Fruit fly (Drosophila melanogaster) whole organism, embryonic: ENCODE measurements around the gene CG31161.

Experiments used
- Adf1 ChIP-seq: fragments of 200-800 bp; sonication (Bioruptor generic); IDR thresholded peaks from 2 replicates; pipeline ENCODE4 v1.3.6; 2022; ENCODE audit warnings: missing biosample characterization, missing genetic modification characterization
- Atf3 ChIP-seq: fragments of 200-800 bp; sonication (Bioruptor generic); optimal IDR thresholded peaks from 3 replicates; lab custom pipeline; 2016; ENCODE audit warnings: missing biosample characterization, missing genetic modification characterization
- Bgb ChIP-seq: fragments of 200-800 bp; sonication (Bioruptor generic); IDR thresholded peaks from 2 replicates; pipeline ENCODE4 v1.3.6; 2022; ENCODE audit warnings: missing biosample characterization, missing genetic modification characterization; ENCODE audit not compliant: partially characterized antibody
- CG12104 ChIP-seq: fragments of 200-800 bp; sonication (Bioruptor generic); optimal IDR thresholded peaks from 3 replicates; lab custom pipeline; 2016; ENCODE audit warnings: missing biosample characterization, missing genetic modification characterization
- CG14860 ChIP-seq: fragments of 200-800 bp; sonication (Bioruptor generic); IDR thresholded peaks from 3 replicates; pipeline ENCODE4 v1.3.6; 2022; ENCODE audit warnings: missing biosample characterization, missing genetic modification characterization; ENCODE audit not compliant: partially characterized antibody
- CG1602 ChIP-seq: fragments of 200-800 bp; sonication (Bioruptor generic); optimal IDR thresholded peaks from 3 replicates; lab custom pipeline; 2016; ENCODE audit warnings: missing biosample characterization, missing genetic modification characterization
- CG16813 ChIP-seq: fragments of 200-800 bp; sonication (Bioruptor generic); IDR thresholded peaks from 3 replicates; pipeline ENCODE4 v1.3.6; 2022; ENCODE audit warnings: missing biosample characterization, missing genetic modification characterization; ENCODE audit not compliant: partially characterized antibody
- CG16815 ChIP-seq: fragments of 200-800 bp; sonication (Bioruptor generic); optimal IDR thresholded peaks from 3 replicates; lab custom pipeline; 2017; ENCODE audit warnings: missing biosample characterization, mild to moderate bottlenecking, missing genetic modification characterization
- CG2120 ChIP-seq: fragments of 200-800 bp; sonication (Bioruptor generic); optimal IDR thresholded peaks from 3 replicates; lab custom pipeline; 2016; ENCODE audit warnings: missing biosample characterization, missing genetic modification characterization
- CG32532 ChIP-seq: fragments of 200-800 bp; sonication (Bioruptor generic); IDR thresholded peaks from 2 replicates; pipeline ENCODE4 v1.3.6; 2022; ENCODE audit warnings: missing biosample characterization, missing genetic modification characterization
- CG6765 ChIP-seq: fragments of 200-800 bp; sonication (Bioruptor generic); optimal IDR thresholded peaks from 3 replicates; lab custom pipeline; 2017; ENCODE audit warnings: missing biosample characterization, mild to moderate bottlenecking, missing genetic modification characterization
- CG8290 ChIP-seq, 3 experiments: fragments of 200-800 bp; sonication (Bioruptor generic); optimal IDR thresholded peaks; 2 replicates each; lab custom pipeline; 2016 to 2019; ENCODE audit warnings: missing biosample characterization in 3 of 3, missing genetic modification characterization in 3 of 3, mild to moderate bottlenecking in 2 of 3, moderate library complexity in 1 of 3
- CG8359 ChIP-seq: fragments of 200-800 bp; sonication (Bioruptor generic); optimal IDR thresholded peaks from 2 replicates; lab custom pipeline; 2017; ENCODE audit warnings: missing biosample characterization, mild to moderate bottlenecking, missing genetic modification characterization, borderline replicate concordance
- CG8924 ChIP-seq: fragments of 200-800 bp; optimal IDR thresholded peaks from 3 replicates; lab custom pipeline; 2019; ENCODE audit warnings: missing biosample characterization, mild to moderate bottlenecking, missing genetic modification characterization, moderate library complexity
- CG9932 ChIP-seq: fragments of 200-800 bp; sonication (Bioruptor generic); IDR thresholded peaks from 2 replicates; pipeline ENCODE4 v1.3.6; 2022; ENCODE audit warnings: missing biosample characterization, missing genetic modification characterization
- CrebB ChIP-seq: fragments of 200-800 bp; sonication (Bioruptor generic); optimal IDR thresholded peaks from 3 replicates; lab custom pipeline; 2018; ENCODE audit warnings: missing biosample characterization, mild to moderate bottlenecking, missing genetic modification characterization
- Dll ChIP-seq: fragments of 200-800 bp; sonication (Bioruptor generic); IDR thresholded peaks from 4 replicates; pipeline ENCODE4 v1.3.6; 2022; ENCODE audit warnings: missing biosample characterization, missing genetic modification characterization; ENCODE audit not compliant: partially characterized antibody
- Dref ChIP-seq: fragments of 200-800 bp; sonication (Bioruptor generic); IDR thresholded peaks from 2 replicates; pipeline ENCODE4 v1.3.6; 2022; ENCODE audit warnings: missing biosample characterization, missing genetic modification characterization
- Eip74EF ChIP-seq, 2 experiments: fragments of 200-800 bp in 1 of 2; fragments of >200 bp in 1 of 2; sonication (Bioruptor generic) in 1 of 2; optimal IDR thresholded peaks; 2 replicates each; lab custom pipeline; 2017 to 2019; ENCODE audit warnings: missing biosample characterization in 2 of 2, missing genetic modification characterization in 2 of 2, mild to moderate bottlenecking in 1 of 2, moderate library complexity in 1 of 2
- Gug ChIP-seq: fragments of 200-800 bp; sonication (Bioruptor generic); IDR thresholded peaks from 4 replicates; pipeline ENCODE4 v1.3.6; 2022; ENCODE audit warnings: missing biosample characterization, missing genetic modification characterization
- HHEX ChIP-seq: fragments of 200-800 bp; sonication (Bioruptor generic); optimal IDR thresholded peaks from 3 replicates; lab custom pipeline; 2017; ENCODE audit warnings: missing biosample characterization, mild to moderate bottlenecking, missing genetic modification characterization, missing genetic modification reagents
- HLH54F ChIP-seq: fragments of 200-800 bp; sonication (Bioruptor generic); optimal IDR thresholded peaks from 3 replicates; lab custom pipeline; 2016; ENCODE audit warnings: missing biosample characterization, missing genetic modification characterization
- Med ChIP-seq: fragments of 200-800 bp; sonication (Bioruptor generic); peaks from one replicate; lab custom pipeline; 2016; ENCODE audit warnings: missing biosample characterization, missing genetic modification characterization, mild to moderate bottlenecking, inconsistent platforms, moderate library complexity
- Meics ChIP-seq: fragments of 200-800 bp; sonication (Bioruptor generic); optimal IDR thresholded peaks from 2 replicates; lab custom pipeline; 2017; ENCODE audit warnings: missing biosample characterization, mild to moderate bottlenecking, missing genetic modification characterization
- Rfx ChIP-seq: fragments of 200-800 bp; sonication (Bioruptor generic); IDR thresholded peaks from 2 replicates; pipeline ENCODE4 v1.3.6; 2022; ENCODE audit warnings: missing biosample characterization, missing genetic modification characterization
- Trl ChIP-seq, 3 experiments: fragments of >200 bp in 2 of 3; fragments of 200-800 bp in 1 of 3; sonication (Bioruptor generic) in 1 of 3; optimal IDR thresholded peaks; 2 replicates in 1 of 3; 3 replicates in 2 of 3; lab custom pipeline; 2016 to 2017; ENCODE audit warnings: missing biosample characterization in 1 of 3, missing genetic modification characterization in 1 of 3
- amos ChIP-seq: fragments of 200-800 bp; sonication (Bioruptor generic); IDR thresholded peaks from 2 replicates; pipeline ENCODE4 v1.3.6; 2022; ENCODE audit warnings: missing biosample characterization, missing genetic modification characterization; ENCODE audit not compliant: partially characterized antibody
- aop ChIP-seq: fragments of 200-800 bp; sonication (Bioruptor generic); IDR thresholded peaks from 2 replicates; pipeline ENCODE4 v1.3.6; 2022; ENCODE audit warnings: missing biosample characterization, missing genetic modification characterization
- ci ChIP-seq: fragments of 200-800 bp; sonication (Bioruptor generic); IDR thresholded peaks from 3 replicates; pipeline ENCODE4 v1.3.6; 2022; ENCODE audit warnings: missing biosample characterization, missing genetic modification characterization
- dmrt99B ChIP-seq: fragments of 200-800 bp; sonication (Bioruptor generic); optimal IDR thresholded peaks from 2 replicates; lab custom pipeline; 2018; ENCODE audit warnings: missing biosample characterization, mild to moderate bottlenecking, missing genetic modification characterization, moderate library complexity
- en ChIP-seq: fragments of 200-800 bp; sonication (Bioruptor generic); optimal IDR thresholded peaks from 2 replicates; lab custom pipeline; 2016; ENCODE audit warnings: missing biosample characterization, missing genetic modification characterization
- grn ChIP-seq: fragments of 200-800 bp; sonication (Bioruptor generic); optimal IDR thresholded peaks from 3 replicates; lab custom pipeline; 2017; ENCODE audit warnings: missing biosample characterization, missing genetic modification characterization
- gt ChIP-seq: fragments of 200-800 bp; sonication (Bioruptor generic); IDR thresholded peaks from 2 replicates; pipeline ENCODE4 v1.3.6; 2022; ENCODE audit warnings: missing biosample characterization, missing genetic modification characterization
- lbe ChIP-seq: fragments of 200-800 bp; sonication (Bioruptor generic); optimal IDR thresholded peaks from 2 replicates; lab custom pipeline; 2016; ENCODE audit warnings: missing biosample characterization, mild to moderate bottlenecking, missing genetic modification characterization
- odd ChIP-seq: fragments of 200-800 bp; sonication (Bioruptor generic); optimal IDR thresholded peaks from 2 replicates; lab custom pipeline; 2017; ENCODE audit warnings: missing biosample characterization, mild to moderate bottlenecking, missing genetic modification characterization
- rib ChIP-seq: fragments of 200-800 bp; sonication (Bioruptor generic); IDR thresholded peaks from 2 replicates; pipeline ENCODE4 v1.3.6; 2022; ENCODE audit warnings: missing biosample characterization, missing genetic modification characterization
- row ChIP-seq: fragments of 200-800 bp; sonication (Bioruptor generic); IDR thresholded peaks from 3 replicates; pipeline ENCODE4 v1.3.6; 2022; ENCODE audit warnings: missing biosample characterization, missing genetic modification characterization
- sd ChIP-seq: fragments of 200-800 bp; sonication (Bioruptor generic); optimal IDR thresholded peaks from 3 replicates; lab custom pipeline; 2018; ENCODE audit warnings: missing biosample characterization, mild to moderate bottlenecking, missing genetic modification characterization, moderate library complexity
- seq ChIP-seq: fragments of 200-800 bp; sonication (Bioruptor generic); IDR thresholded peaks from 2 replicates; pipeline ENCODE4 v1.3.6; 2022; ENCODE audit warnings: missing biosample characterization, missing genetic modification characterization
- shn ChIP-seq: fragments of 200-800 bp; sonication (Bioruptor generic); optimal IDR thresholded peaks from 3 replicates; lab custom pipeline; 2016; ENCODE audit warnings: missing biosample characterization, missing genetic modification characterization
- slbo ChIP-seq: fragments of 200-800 bp; sonication (Bioruptor generic); IDR thresholded peaks from 2 replicates; pipeline ENCODE4 v1.3.6; 2022; ENCODE audit warnings: missing biosample characterization, missing genetic modification characterization
- sug ChIP-seq: fragments of 200-800 bp; optimal IDR thresholded peaks from 2 replicates; lab custom pipeline; 2019; ENCODE audit warnings: missing biosample characterization, mild to moderate bottlenecking, missing genetic modification characterization, moderate library complexity
- trh ChIP-seq: fragments of 200-800 bp; sonication (Bioruptor generic); optimal IDR thresholded peaks from 2 replicates; lab custom pipeline; 2016; ENCODE audit warnings: missing biosample characterization, missing genetic modification characterization
- tup ChIP-seq: fragments of 200-800 bp; sonication (Bioruptor generic); optimal IDR thresholded peaks from 2 replicates; lab custom pipeline; 2016; ENCODE audit warnings: missing biosample characterization, mild to moderate bottlenecking, missing genetic modification characterization, moderate library complexity
- vnd ChIP-seq: fragments of 200-800 bp; sonication (Bioruptor generic); IDR thresholded peaks from 3 replicates; pipeline ENCODE4 v1.3.6; 2022; ENCODE audit warnings: missing biosample characterization, missing genetic modification characterization; ENCODE audit not compliant: partially characterized antibody
- zen ChIP-seq: fragments of 200-800 bp; sonication (Bioruptor generic); optimal IDR thresholded peaks from 3 replicates; lab custom pipeline; 2018; ENCODE audit warnings: missing biosample characterization, mild to moderate bottlenecking, missing genetic modification characterization, moderate library complexity

CG31161 gene

dm6 chr3R:22635684-22636566 is 19.6 kb downstream of the CG31161 start (continued):
- TF ChIP-seq CG6765 (GFP tag; lab: Kevin White, UChicago) (peak; percentile 45), CG16813 (GFP tag; lab: Robert Waterston, UW) (no peak), Gug (GFP tag; lab: Robert Waterston, UW) (no peak), Adf1 (GFP tag; lab: Robert Waterston, UW) (peak; percentile 26; the same call in 1 of the 2 replicates), Eip74EF (GFP tag; optimal IDR thresholded peaks at IDR 0.05; lab: Kevin White, UChicago) (peak in 1 of 2 experiments; percentile 10), aop (no peak), CG8359 (GFP tag; lab: Kevin White, UChicago) (peak; percentile 22), grn (peak; percentile 0), CrebB (tag; lab: Kevin White, UChicago) (no peak), CG8924 (tag; lab: Kevin White, UChicago) (no peak), sug (peak; percentile 80), sd (tag; lab: Kevin White, UChicago) (peak; percentile 94)

- TF ChIP-seq HHEX (no peak), CG9932 (GFP tag; lab: Robert Waterston, UW) (peak; percentile 26; the same call in 1 of the 2 replicates), Bgb (peak; percentile 15; the same call in 1 of the 2 replicates), CG12104 (GFP tag; lab: Kevin White, UChicago) (no peak), amos (GFP tag; lab: Robert Waterston, UW) (no peak; the same call in 1 of the 2 replicates), CG2120 (GFP tag; lab: Kevin White, UChicago) (peak; percentile 37), Trl (optimal IDR thresholded peaks at IDR 0.05; lab: Kevin White, UChicago) (peak; percentile 24 to 56), Trl (GFP tag; optimal IDR thresholded peaks at IDR 0.05; lab: Kevin White, UChicago) (no peak), Rfx (0 out of 2 replicates have a peak, but pooled peaks have one; percentile 14), odd (GFP tag; lab: Kevin White, UChicago) (no peak), CG14860 (GFP tag; lab: Robert Waterston, UW) (no peak), row (peak; percentile 68), Med (GFP tag; lab: Kevin White, UChicago) (peak; percentile 47), shn (GFP tag; lab: Kevin White, UChicago) (no peak), HLH54F (GFP tag; lab: Kevin White, UChicago) (no peak), ci (peak; percentile 35; the same call in 1 of the 3 replicates), CG32532 (GFP tag; lab: Robert Waterston, UW) (peak; percentile 39; the same call in 1 of the 2 replicates), dmrt99B (tag; lab: Kevin White, UChicago) (no peak), en (GFP tag; lab: Kevin White, UChicago) (no peak), vnd (GFP tag; lab: Robert Waterston, UW) (peak; percentile 6; the same call in 1 of the 3 replicates), Dref (GFP tag; lab: Robert Waterston, UW) (no peak), CG8290 (GFP tag; optimal IDR thresholded peaks at IDR 0.05; lab: Kevin White, UChicago) (no peak), CG8290 (tag; optimal IDR thresholded peaks at IDR 0.05; lab: Kevin White, UChicago) (peak in 1 of 2 experiments; percentile 13), rib (no peak), Atf3 (no peak), CG1602 (GFP tag; lab: Kevin White, UChicago) (no peak), tup (GFP tag; lab: Kevin White, UChicago) (no peak), slbo (peak; percentile 37; the same call in 1 of the 2 replicates), CG16815 (GFP tag; lab: Kevin White, UChicago) (no peak), seq (GFP tag; lab: Robert Waterston, UW) (no peak), Dll (GFP tag; lab: Robert Waterston, UW) (no peak), gt (GFP tag; lab: Robert Waterston, UW) (no peak), trh (GFP tag; lab: Kevin White, UChicago) (no peak), lbe (GFP tag; lab: Kevin White, UChicago) (peak; percentile 8), Meics (no peak), zen (tag; lab: Kevin White, UChicago) (no peak)
Measured at dm6 chr3R:22636567-22636889, 20.2 kb downstream of the CG31161 start.
